Worm (Caenorhabditis elegans) whole organism, young adult: Measurements from ENCODE around the gene F01G10.9.

Experiments used
- B0019.2 ChIP-seq: fragments of 200-800 bp; sonication (Bioruptor generic); conservative IDR thresholded peaks from 2 replicates; pipeline ENCODE4 v1.3.6; 2022; ENCODE audit warnings: missing genetic modification reagents, missing genetic modification characterization, missing compliant biosample characterization
- B0035.1 ChIP-seq: sonication (generic microtip); optimal IDR thresholded peaks from 2 replicates; lab custom pipeline; 2016; ENCODE audit warnings: missing genetic modification characterization, mild to moderate bottlenecking, missing compliant biosample characterization, missing genotype, missing genetic modification reagents
- C06A6.2 ChIP-seq: fragments of 200-800 bp; sonication (Bioruptor generic); conservative IDR thresholded peaks from 2 replicates; pipeline ENCODE4 v1.3.6; 2022; ENCODE audit warnings: missing genetic modification characterization, missing compliant biosample characterization
- C17E4.6 ChIP-seq: fragments of 200-800 bp; sonication (Bioruptor generic); IDR thresholded peaks from 2 replicates; pipeline ENCODE4 v1.3.6; 2022; ENCODE audit warnings: missing genetic modification reagents, missing genetic modification characterization, missing compliant biosample characterization
- F22D6.2 ChIP-seq: sonication (generic microtip); optimal IDR thresholded peaks from 2 replicates; lab custom pipeline; 2016; ENCODE audit warnings: mild to moderate bottlenecking, missing genetic modification characterization, missing compliant biosample characterization
- F23B12.7 ChIP-seq: sonication (generic microtip); optimal IDR thresholded peaks from 2 replicates; lab custom pipeline; 2017; ENCODE audit warnings: missing genetic modification characterization, mild to moderate bottlenecking, missing compliant biosample characterization, antibody characterized with exemption, moderate library complexity; ENCODE audit not compliant: insufficient read depth
- F33H1.4 ChIP-seq: fragments of 200-800 bp; sonication (Bioruptor generic); IDR thresholded peaks from 2 replicates; pipeline ENCODE4 v1.3.6; 2022; ENCODE audit warnings: missing genetic modification reagents, missing genetic modification characterization, missing compliant biosample characterization
- F57A8.1 ChIP-seq: fragments of 200-800 bp; sonication (Bioruptor generic); optimal IDR thresholded peaks from 2 replicates; lab custom pipeline; 2018; ENCODE audit warnings: mild to moderate bottlenecking, missing genetic modification characterization, moderate library complexity, missing compliant biosample characterization
- T07F8.4 ChIP-seq: sonication (generic microtip); optimal IDR thresholded peaks from 2 replicates; lab custom pipeline; 2016; ENCODE audit warnings: mild to moderate bottlenecking, missing genetic modification characterization, moderate library complexity, missing compliant biosample characterization
- Y95B8A.8 ChIP-seq: fragments of 200-800 bp; sonication (Bioruptor generic); IDR thresholded peaks from 2 replicates; pipeline ENCODE4 v1.3.6; 2022; ENCODE audit warnings: missing genetic modification reagents, missing genetic modification characterization, missing compliant biosample characterization
- ZK185.1 ChIP-seq: sonication (generic microtip); optimal IDR thresholded peaks from 2 replicates; lab custom pipeline; 2016; ENCODE audit warnings: mild to moderate bottlenecking, missing genetic modification characterization, missing compliant biosample characterization; ENCODE audit not compliant: poor library complexity, severe bottlenecking
- ama-1 ChIP-seq, 3 experiments: fragments of 150-350 bp in 1 of 3; sonication (generic microtip) in 2 of 3; optimal IDR thresholded peaks; 2 replicates each; lab custom pipeline; 2014 to 2018; ENCODE audit warnings: missing biosample characterization in 2 of 3, missing genetic modification characterization in 2 of 3, missing genetic modification reagents in 2 of 3
- aptf-3 ChIP-seq: fragments of 200-800 bp; sonication (Bioruptor generic); IDR thresholded peaks from 2 replicates; pipeline ENCODE4 v1.3.6; 2022; ENCODE audit warnings: missing genetic modification characterization, missing compliant biosample characterization
- atf-7 ChIP-seq: sonication (generic microtip); optimal IDR thresholded peaks from 2 replicates; lab custom pipeline; 2017; ENCODE audit warnings: mild to moderate bottlenecking, missing genetic modification characterization, missing compliant biosample characterization
- attf-3 ChIP-seq: fragments of 200-800 bp; sonication (Bioruptor generic); conservative IDR thresholded peaks from 2 replicates; pipeline ENCODE4 v1.3.6; 2022; ENCODE audit warnings: missing genetic modification reagents, missing genetic modification characterization, missing compliant biosample characterization
- ceh-100 ChIP-seq: fragments of 200-800 bp; sonication (Bioruptor generic); IDR thresholded peaks from 2 replicates; pipeline ENCODE4 v1.3.6; 2022; ENCODE audit warnings: missing genetic modification reagents, missing genetic modification characterization, missing compliant biosample characterization
- ceh-40 ChIP-seq: fragments of 200-800 bp; sonication (Bioruptor generic); IDR thresholded peaks from 2 replicates; pipeline ENCODE4 v1.3.6; 2022; ENCODE audit warnings: missing genetic modification characterization, missing compliant biosample characterization
- ceh-79 ChIP-seq: sonication (generic microtip); optimal IDR thresholded peaks from 2 replicates; lab custom pipeline; 2017; ENCODE audit warnings: mild to moderate bottlenecking, missing genetic modification characterization, missing compliant biosample characterization
- chd-7 ChIP-seq: sonication (generic microtip); optimal IDR thresholded peaks from 2 replicates; lab custom pipeline; 2016; ENCODE audit warnings: mild to moderate bottlenecking, missing genetic modification characterization, moderate library complexity, missing compliant biosample characterization
- dpff-1 ChIP-seq: sonication (generic microtip); optimal IDR thresholded peaks from 2 replicates; lab custom pipeline; 2017; ENCODE audit warnings: mild to moderate bottlenecking, missing genetic modification characterization, missing compliant biosample characterization
- efl-1 ChIP-seq: fragments of 150-350 bp; optimal IDR thresholded peaks from 2 replicates; lab custom pipeline; 2014; ENCODE audit warnings: missing biosample characterization, missing genetic modification reagents, missing genetic modification characterization
- fkh-3 ChIP-seq: sonication (generic microtip); optimal IDR thresholded peaks from 2 replicates; lab custom pipeline; 2016; ENCODE audit warnings: mild to moderate bottlenecking, missing genetic modification characterization, missing compliant biosample characterization
- gei-17 ChIP-seq: fragments of 200-800 bp; sonication (Bioruptor generic); optimal IDR thresholded peaks from 2 replicates; lab custom pipeline; 2018; ENCODE audit warnings: mild to moderate bottlenecking, missing genetic modification characterization, missing compliant biosample characterization
- him-1 ChIP-seq: sonication (generic microtip); optimal IDR thresholded peaks from 2 replicates; lab custom pipeline; 2016; ENCODE audit warnings: missing genotype, missing genetic modification reagents, missing genetic modification characterization, missing compliant biosample characterization
- hlh-12 ChIP-seq: sonication (generic microtip); optimal IDR thresholded peaks from 2 replicates; lab custom pipeline; 2016; ENCODE audit warnings: missing genetic modification characterization, missing compliant biosample characterization
- let-526 ChIP-seq: fragments of 200-800 bp; sonication (Bioruptor generic); IDR thresholded peaks from 2 replicates; pipeline ENCODE4 v1.3.6; 2022; ENCODE audit warnings: missing genetic modification reagents, missing genetic modification characterization, missing compliant biosample characterization
- lin-35 ChIP-seq, 3 experiments: fragments of 150-350 bp in 2 of 3; sonication (generic microtip) in 1 of 3; optimal IDR thresholded peaks; 2 replicates each; lab custom pipeline; 2014 to 2018; ENCODE audit warnings: missing biosample characterization in 3 of 3, missing genetic modification characterization in 3 of 3, missing genetic modification reagents in 3 of 3
- lsy-27 ChIP-seq: sonication (generic microtip); optimal IDR thresholded peaks from 2 replicates; lab custom pipeline; 2017; ENCODE audit warnings: missing genetic modification characterization, mild to moderate bottlenecking, missing compliant biosample characterization, antibody characterized with exemption, missing genotype, borderline replicate concordance; ENCODE audit not compliant: insufficient read depth
- madf-10 ChIP-seq: sonication (generic microtip); optimal IDR thresholded peaks from 2 replicates; lab custom pipeline; 2016; ENCODE audit warnings: mild to moderate bottlenecking, missing genetic modification characterization, missing compliant biosample characterization
- madf-8 ChIP-seq: fragments of 200-800 bp; sonication (Bioruptor generic); conservative IDR thresholded peaks from 2 replicates; pipeline ENCODE4 v1.3.6; 2022; ENCODE audit warnings: missing genetic modification reagents, missing genetic modification characterization, missing compliant biosample characterization
- mes-4 ChIP-seq: sonication (generic microtip); optimal IDR thresholded peaks from 2 replicates; lab custom pipeline; 2016; ENCODE audit warnings: missing genotype, missing genetic modification characterization, missing compliant biosample characterization
- mxl-1 ChIP-seq: sonication (generic microtip); optimal IDR thresholded peaks from 2 replicates; lab custom pipeline; 2016; ENCODE audit warnings: missing genetic modification characterization, missing compliant biosample characterization
- nfyb-1 ChIP-seq: fragments of 200-800 bp; sonication (Bioruptor generic); IDR thresholded peaks from 2 replicates; pipeline ENCODE4 v1.3.6; 2022; ENCODE audit warnings: missing genetic modification reagents, missing genetic modification characterization, missing compliant biosample characterization
- nhr-179 ChIP-seq: sonication (generic microtip); optimal IDR thresholded peaks from 2 replicates; lab custom pipeline; 2016; ENCODE audit warnings: mild to moderate bottlenecking, missing genetic modification characterization, missing compliant biosample characterization
- nhr-90 ChIP-seq: sonication (generic microtip); optimal IDR thresholded peaks from 2 replicates; lab custom pipeline; 2016; ENCODE audit warnings: missing genotype, mild to moderate bottlenecking, missing genetic modification characterization, missing compliant biosample characterization
- snpc-1.1 ChIP-seq: sonication (generic microtip); optimal IDR thresholded peaks from 2 replicates; lab custom pipeline; 2017; ENCODE audit warnings: missing genetic modification characterization, mild to moderate bottlenecking, missing compliant biosample characterization, antibody characterized with exemption, moderate library complexity, missing genotype, missing genetic modification reagents; ENCODE audit not compliant: insufficient read depth
- snpc-1.3 ChIP-seq: sonication (generic microtip); optimal IDR thresholded peaks from 2 replicates; lab custom pipeline; 2017; ENCODE audit warnings: missing genetic modification characterization, mild to moderate bottlenecking, missing compliant biosample characterization, antibody characterized with exemption, moderate library complexity, missing genotype, missing genetic modification reagents; ENCODE audit not compliant: insufficient read depth
- snpc-3.4 ChIP-seq: sonication (generic microtip); optimal IDR thresholded peaks from 2 replicates; lab custom pipeline; 2017; ENCODE audit warnings: missing genetic modification characterization, mild to moderate bottlenecking, missing compliant biosample characterization, antibody characterized with exemption, moderate library complexity, missing genotype, missing genetic modification reagents
- snpc-4 ChIP-seq, 5 experiments: fragments of 150-350 bp in 1 of 5; sonication (generic microtip) in 4 of 5; optimal IDR thresholded peaks; 2 replicates each; lab custom pipeline; 2014 to 2018; ENCODE audit warnings: missing genetic modification characterization in 5 of 5, missing biosample characterization in 3 of 5, antibody characterized with exemption in 2 of 5, mild to moderate bottlenecking in 2 of 5, missing compliant biosample characterization in 2 of 5, missing genotype in 2 of 5, moderate library complexity in 2 of 5, missing genetic modification reagents in 1 of 5
- tbp1 ChIP-seq: fragments of 200-800 bp; sonication (Bioruptor generic); optimal IDR thresholded peaks from 2 replicates; lab custom pipeline; 2018; ENCODE audit warnings: mild to moderate bottlenecking, missing genetic modification characterization, missing compliant biosample characterization
- tlf-1 ChIP-seq: fragments of 200-800 bp; sonication (Bioruptor generic); optimal IDR thresholded peaks from 2 replicates; lab custom pipeline; 2018; ENCODE audit warnings: mild to moderate bottlenecking, missing genetic modification characterization, missing compliant biosample characterization
- unc-62 ChIP-seq: fragments of 150-350 bp; optimal IDR thresholded peaks from 2 replicates; lab custom pipeline; 2014; ENCODE audit warnings: missing biosample characterization, missing genetic modification reagents, missing genetic modification characterization
- xnd-1 ChIP-seq: sonication (generic microtip); optimal IDR thresholded peaks from 2 replicates; lab custom pipeline; 2016; ENCODE audit warnings: missing genotype, missing genetic modification reagents, missing genetic modification characterization, missing compliant biosample characterization
- ztf-22 ChIP-seq: fragments of 200-800 bp; sonication (Bioruptor generic); optimal IDR thresholded peaks from 2 replicates; lab custom pipeline; 2018; ENCODE audit warnings: mild to moderate bottlenecking, missing genetic modification characterization, moderate library complexity, missing compliant biosample characterization
- ztf-25 ChIP-seq: fragments of 200-800 bp; sonication (Bioruptor generic); IDR thresholded peaks from 2 replicates; pipeline ENCODE4 v1.3.6; 2022; ENCODE audit warnings: missing genetic modification reagents, missing genetic modification characterization, missing compliant biosample characterization
- ztf-28 ChIP-seq: fragments of 200-800 bp; sonication (Bioruptor generic); IDR thresholded peaks from 2 replicates; pipeline ENCODE4 v1.3.6; 2022; ENCODE audit warnings: missing genetic modification reagents, missing genetic modification characterization, missing compliant biosample characterization

F01G10.9 gene

DNA sequence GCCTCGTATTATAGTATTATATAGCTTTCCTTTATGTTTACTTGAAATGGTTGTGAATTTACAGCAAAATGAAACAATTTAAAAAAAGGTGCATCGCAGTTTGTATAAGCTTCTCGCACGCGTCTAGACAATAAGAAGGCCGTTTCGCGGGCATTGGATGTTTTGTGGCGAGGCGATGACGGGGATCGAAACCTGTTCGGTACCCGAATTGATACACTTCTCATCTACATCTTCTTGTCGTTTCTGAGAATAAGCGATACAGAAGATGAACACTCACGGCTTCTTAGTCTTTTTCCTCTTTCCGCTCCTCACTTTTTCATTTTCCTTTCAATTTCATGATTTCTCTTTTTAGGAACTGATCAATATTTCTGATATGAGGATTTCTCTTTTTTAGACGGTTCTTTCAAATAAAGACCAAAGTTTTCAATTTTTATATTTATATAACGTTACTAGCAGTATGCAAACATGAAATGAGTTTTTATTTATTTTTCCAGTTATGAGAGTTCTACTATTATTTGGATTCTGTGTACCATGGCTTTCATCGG, 13.7 kb downstream of the F01G10.9 start, which contains the start of gene F01G10.10 (continued):
- TF ChIP-seq tlf-1 (GFP tag; lab: Kevin White, UChicago) (peak; percentile 21), aptf-3 (GFP tag; lab: Robert Waterston, UW) (no peak), T07F8.4 (tag; lab: Kevin White, UChicago) (no peak), ama-1 (optimal IDR thresholded peaks at IDR 0.05; lab: Kevin White, UChicago) (peak; percentile 19), ama-1 (GFP tag; optimal IDR thresholded peaks at IDR 0.05; lab: Kevin White, UChicago) (no peak), dpff-1 (tag; lab: Kevin White, UChicago) (no peak), gei-17 (GFP tag; lab: Kevin White, UChicago) (no peak), lin-35 (GFP tag; optimal IDR thresholded peaks at IDR 0.05; lab: Kevin White, UChicago) (no peak), him-1 (tag; lab: Kevin White, UChicago) (no peak), nfyb-1 (GFP tag; lab: Robert Waterston, UW) (peak; percentile 10; the same call in 1 of the 2 replicates), madf-8 (GFP tag; lab: Robert Waterston, UW) (no peak), xnd-1 (tag; lab: Kevin White, UChicago) (no peak), snpc-3.4 (tag; lab: Kevin White, UChicago) (no peak), efl-1 (peak; percentile 53), F22D6.2 (no peak), ztf-25 (GFP tag; lab: Robert Waterston, UW) (0 out of 2 replicates have a peak, but pooled peaks have one; percentile 64), Y95B8A.8 (GFP tag; lab: Robert Waterston, UW) (no peak), snpc-1.1 (tag; lab: Kevin White, UChicago) (no peak), ZK185.1 (tag; lab: Kevin White, UChicago) (no peak), nhr-90 (tag; lab: Kevin White, UChicago) (peak; percentile 8), chd-7 (tag; lab: Kevin White, UChicago) (peak; percentile 46), F33H1.4 (GFP tag; lab: Robert Waterston, UW) (peak; percentile 25; the same call in 1 of the 2 replicates), F57A8.1 (no peak), let-526 (GFP tag; lab: Robert Waterston, UW) (no peak), atf-7 (tag; lab: Kevin White, UChicago) (no peak), ceh-100 (no peak), mxl-1 (tag; lab: Kevin White, UChicago) (no peak), unc-62 (GFP tag; lab: Kevin White, UChicago) (no peak), C06A6.2 (GFP tag; lab: Robert Waterston, UW) (no peak), F23B12.7 (tag; lab: Kevin White, UChicago) (no peak), snpc-1.3 (no peak), attf-3 (no peak), ceh-79 (no peak), madf-10 (no peak), fkh-3 (tag; lab: Kevin White, UChicago) (no peak), snpc-4 (GFP tag; optimal IDR thresholded peaks at IDR 0.05; lab: Kevin White, UChicago) (no peak), snpc-4 (tag; optimal IDR thresholded peaks at IDR 0.05; lab: Kevin White, UChicago) (peak in 2 of 4 experiments; percentile 19 to 39), C17E4.6 (peak; percentile 37; the same call in 1 of the 2 replicates), mes-4 (no peak), lsy-27 (tag; lab: Kevin White, UChicago) (no peak), nhr-179 (tag; lab: Kevin White, UChicago) (no peak), B0035.1 (tag; lab: Kevin White, UChicago) (no peak), B0019.2 (GFP tag; lab: Robert Waterston, UW) (no peak), hlh-12 (no peak), ztf-22 (GFP tag; lab: Kevin White, UChicago) (peak; percentile 17), ztf-28 (GFP tag; lab: Robert Waterston, UW) (no peak), ceh-40 (GFP tag; lab: Robert Waterston, UW) (0 out of 2 replicates have a peak, but pooled peaks have one; percentile 23), tbp1 (GFP tag; lab: Kevin White, UChicago) (peak; percentile 1)
